Fruit fly (Drosophila melanogaster): ENCODE data around the gene CG9641.
A peak's percentile ranks its signal among the peaks of the same experiment; 100 is the strongest.

The CG9641 gene

DNA sequence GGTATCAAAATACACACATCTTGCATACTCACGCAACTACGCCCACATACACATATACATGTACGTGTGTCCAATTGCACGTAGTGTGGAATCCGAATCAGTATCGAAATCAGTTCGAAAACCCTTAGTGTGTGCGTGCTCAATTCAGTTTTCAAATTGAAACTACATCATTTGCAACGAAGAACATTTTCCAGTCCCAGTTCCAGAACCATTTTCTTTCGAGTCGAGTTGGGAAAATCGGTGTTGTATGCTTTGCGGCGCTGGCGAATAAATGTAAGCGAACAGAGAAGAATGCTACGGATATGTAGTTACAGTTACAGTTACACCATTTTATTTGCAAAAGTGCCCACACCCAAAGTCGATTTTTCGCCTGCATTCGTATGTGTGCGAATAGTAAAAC lies 19.7 kb downstream of the CG9641 start:
- TF ChIP-seq jim (GFP tag; optimal IDR thresholded peaks at IDR 0.05) (no peak), br (GFP tag; optimal IDR thresholded peaks at IDR 0.05) (no peak), N (GFP tag; optimal IDR thresholded peaks at IDR 0.05) (no peak), Myc (optimal IDR thresholded peaks at IDR 0.05) (peak; percentile 27)

dm6 chr2L:2956358-2956757 lies 20.3 kb downstream of the CG9641 start:
- TF ChIP-seq rgr (GFP tag; optimal IDR thresholded peaks at IDR 0.05) (no peak), woc (GFP tag; optimal IDR thresholded peaks at IDR 0.05) (no peak), Dif (GFP tag; optimal IDR thresholded peaks at IDR 0.05; ENCODE audit: partially characterized antibody) (no peak), br (GFP tag; optimal IDR thresholded peaks at IDR 0.05) (no peak), foxo (GFP tag; optimal IDR thresholded peaks at IDR 0.05) (no peak), pan (optimal IDR thresholded peaks at IDR 0.05) (no peak), Vsx2 (GFP tag; optimal IDR thresholded peaks at IDR 0.05; ENCODE audit: partially characterized antibody) (no peak), CrebA (GFP tag; optimal IDR thresholded peaks at IDR 0.05; ENCODE audit: borderline replicate concordance) (no peak), psq (GFP tag; optimal IDR thresholded peaks at IDR 0.05) (no peak), CG32264 (GFP tag; optimal IDR thresholded peaks at IDR 0.05) (no peak), Myc (optimal IDR thresholded peaks at IDR 0.05) (no peak), brk (GFP tag; optimal IDR thresholded peaks at IDR 0.05) (no peak), lola (GFP tag; optimal IDR thresholded peaks at IDR 0.05) (no peak), dsf (GFP tag; optimal IDR thresholded peaks at IDR 0.05; ENCODE audit: borderline replicate concordance) (no peak), Hr83 (GFP tag; optimal IDR thresholded peaks at IDR 0.05; ENCODE audit: poor library complexity, severe bottlenecking) (no peak), ey (GFP tag; optimal IDR thresholded peaks at IDR 0.05) (no peak)

dm6 chr2L:2955659-2956058 lies 21.0 kb downstream of the CG9641 start:
- no peak for TF ChIP-seq Vsx2 (GFP tag; optimal IDR thresholded peaks at IDR 0.05; ENCODE audit: partially characterized antibody)
- no peak for TF ChIP-seq CG9705 (GFP tag; optimal IDR thresholded peaks at IDR 0.05)
- TF ChIP-seq foxo (GFP tag; optimal IDR thresholded peaks at IDR 0.05) = no peak
- peak; percentile 57 for TF ChIP-seq Myc (optimal IDR thresholded peaks at IDR 0.05)
- no peak for TF ChIP-seq OdsH (GFP tag; optimal IDR thresholded peaks at IDR 0.05)
- no peak for TF ChIP-seq psq (GFP tag; optimal IDR thresholded peaks at IDR 0.05)
- TF ChIP-seq sv (GFP tag; optimal IDR thresholded peaks at IDR 0.05) = no peak
- TF ChIP-seq Mio (GFP tag; optimal IDR thresholded peaks at IDR 0.05) = no peak
- no peak for TF ChIP-seq Dfd (GFP tag; optimal IDR thresholded peaks at IDR 0.05)
- TF ChIP-seq h (GFP tag; optimal IDR thresholded peaks at IDR 0.05) = no peak
- no peak for TF ChIP-seq Hnf4 (GFP tag; optimal IDR thresholded peaks at IDR 0.05)
- TF ChIP-seq Jra (GFP tag; optimal IDR thresholded peaks at IDR 0.05) = no peak
- TF ChIP-seq Dif (GFP tag; optimal IDR thresholded peaks at IDR 0.05; ENCODE audit: partially characterized antibody) = peak; percentile 64
- peak; percentile 7 for TF ChIP-seq Hr83 (GFP tag; optimal IDR thresholded peaks at IDR 0.05; ENCODE audit: poor library complexity, severe bottlenecking)
- TF ChIP-seq br (GFP tag; optimal IDR thresholded peaks at IDR 0.05) = no peak
- TF ChIP-seq woc (GFP tag; optimal IDR thresholded peaks at IDR 0.05) = no peak
- no peak for TF ChIP-seq fru (GFP tag; optimal IDR thresholded peaks at IDR 0.05)
- no peak for TF ChIP-seq ey (GFP tag; optimal IDR thresholded peaks at IDR 0.05)
- no peak for TF ChIP-seq pan (optimal IDR thresholded peaks at IDR 0.05)
- no peak for TF ChIP-seq sage (GFP tag; optimal IDR thresholded peaks at IDR 0.05)
- TF ChIP-seq dmrt93B (GFP tag; optimal IDR thresholded peaks at IDR 0.05) = no peak
- TF ChIP-seq Rel (GFP tag; optimal IDR thresholded peaks at IDR 0.05) = no peak
- no peak for TF ChIP-seq Rel (tag; optimal IDR thresholded peaks at IDR 0.05)
- no peak for TF ChIP-seq dsf (GFP tag; optimal IDR thresholded peaks at IDR 0.05; ENCODE audit: borderline replicate concordance)
- TF ChIP-seq rgr (GFP tag; optimal IDR thresholded peaks at IDR 0.05) = no peak
- TF ChIP-seq N (GFP tag; optimal IDR thresholded peaks at IDR 0.05) = peak; percentile 76
- TF ChIP-seq jim (GFP tag; optimal IDR thresholded peaks at IDR 0.05) = no peak
- TF ChIP-seq HLH106 (tag; optimal IDR thresholded peaks at IDR 0.05) = no peak

DNA sequence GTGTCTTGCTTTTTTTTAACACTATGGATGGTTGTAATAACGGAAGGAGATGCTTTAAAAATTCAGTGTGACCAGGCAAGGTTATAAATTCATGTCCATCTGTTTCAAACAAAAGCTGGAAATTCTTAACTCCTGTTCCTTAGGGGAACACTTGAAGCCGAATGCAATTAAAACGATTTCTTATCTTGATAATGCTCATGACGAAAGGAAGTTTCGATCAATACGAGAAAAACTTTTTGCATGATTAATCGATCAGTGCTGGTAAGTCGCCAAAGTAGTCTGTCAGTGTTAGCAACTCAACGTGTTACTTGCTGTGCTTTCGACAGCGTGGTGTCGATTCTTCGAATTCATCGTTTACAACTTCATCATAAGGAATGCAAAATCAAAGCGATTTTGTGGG lies 22.2 kb downstream of the CG9641 start, which contains the start of gene Rbp9:
Gene Rbp9, plus strand, starts transcription at position 291 of the 400 bp plus-strand sequence.
- no peak for TF ChIP-seq Mio (GFP tag; optimal IDR thresholded peaks at IDR 0.05)
